Worm (Caenorhabditis elegans) whole organism, early embryonic: ENCODE measurements around the gene srgp-1.
A peak's percentile ranks its signal among the peaks of the same experiment; 100 is the strongest.

ENCODE experiments used
- B0310.2 ChIP-seq: sonication (generic microtip); optimal IDR thresholded peaks from 2 replicates; lab custom pipeline; 2016; ENCODE audit warnings: mild to moderate bottlenecking, missing genetic modification characterization, missing compliant biosample characterization
- F13C5.2 ChIP-seq: sonication (generic microtip); optimal IDR thresholded peaks from 2 replicates; lab custom pipeline; 2017; ENCODE audit warnings: mild to moderate bottlenecking, missing genetic modification characterization, inconsistent platforms, missing compliant biosample characterization
- aly-1 ChIP-seq: sonication (generic microtip); optimal IDR thresholded peaks from 2 replicates; lab custom pipeline; 2016; ENCODE audit warnings: missing genetic modification characterization, missing compliant biosample characterization
- ama-1 ChIP-seq: fragments of 150-350 bp; optimal IDR thresholded peaks from 2 replicates; lab custom pipeline; 2014
- ceh-13 ChIP-seq: fragments of 200-800 bp; sonication (Bioruptor generic); optimal IDR thresholded peaks from 2 replicates; lab custom pipeline; 2018; ENCODE audit warnings: mild to moderate bottlenecking, missing genetic modification characterization, missing compliant biosample characterization
- ceh-36 ChIP-seq: sonication (generic microtip); optimal IDR thresholded peaks from 2 replicates; lab custom pipeline; 2016; ENCODE audit warnings: missing genetic modification characterization, inconsistent platforms, missing compliant biosample characterization
- ets-7 ChIP-seq: sonication (generic microtip); optimal IDR thresholded peaks from 2 replicates; lab custom pipeline; 2016; ENCODE audit warnings: missing genotype, missing genetic modification characterization, missing compliant biosample characterization
- flt-1 ChIP-seq: fragments of 200-800 bp; sonication (Bioruptor generic); IDR thresholded peaks from 2 replicates; pipeline ENCODE4 v1.3.6; 2022; ENCODE audit warnings: missing genetic modification characterization, missing compliant biosample characterization
- hmbx-1 ChIP-seq: sonication (generic microtip); optimal IDR thresholded peaks from 2 replicates; lab custom pipeline; 2016; ENCODE audit warnings: mild to moderate bottlenecking, missing genetic modification characterization, missing compliant biosample characterization
- hmg-4 ChIP-seq: fragments of 200-800 bp; sonication (Bioruptor generic); optimal IDR thresholded peaks from 2 replicates; lab custom pipeline; 2018; ENCODE audit warnings: mild to moderate bottlenecking, missing genetic modification characterization, missing compliant biosample characterization
- hnd-1 ChIP-seq: sonication (generic microtip); optimal IDR thresholded peaks from 2 replicates; lab custom pipeline; 2016; ENCODE audit warnings: missing genetic modification characterization, missing compliant biosample characterization
- pes-1 ChIP-seq: fragments of 200-800 bp; sonication (Bioruptor generic); IDR thresholded peaks from 2 replicates; pipeline ENCODE4 v1.3.6; 2022; ENCODE audit warnings: missing genetic modification reagents, missing genetic modification characterization, missing compliant biosample characterization
- scrt-1 ChIP-seq: fragments of 200-800 bp; sonication (Bioruptor generic); IDR thresholded peaks from 2 replicates; pipeline ENCODE4 v1.3.6; 2022; ENCODE audit warnings: missing genetic modification characterization, missing compliant biosample characterization
- sea-1 ChIP-seq: fragments of 200-800 bp; sonication (Bioruptor generic); conservative IDR thresholded peaks from 2 replicates; pipeline ENCODE4 v1.3.6; 2022; ENCODE audit warnings: missing genetic modification characterization, missing compliant biosample characterization
- tbx-11 ChIP-seq: fragments of 200-800 bp; sonication (Bioruptor generic); IDR thresholded peaks from 2 replicates; pipeline ENCODE4 v1.3.6; 2022; ENCODE audit warnings: missing genetic modification characterization, missing compliant biosample characterization
- tbx-37 ChIP-seq: fragments of 200-800 bp; sonication (Bioruptor generic); conservative IDR thresholded peaks from 2 replicates; pipeline ENCODE4 v1.3.6; 2022; ENCODE audit warnings: missing genetic modification reagents, missing genetic modification characterization, missing compliant biosample characterization
- tra-4 ChIP-seq: sonication (generic microtip); optimal IDR thresholded peaks from 2 replicates; lab custom pipeline; 2017; ENCODE audit warnings: missing genetic modification characterization, missing compliant biosample characterization

The srgp-1 gene

ce11 chrIV:11570200-11570599 is at the start of gene srgp-1:
srgp-1 (plus strand) TSS chrIV:11570500.
- no peak for TF ChIP-seq ceh-13 (GFP tag; lab: Kevin White, UChicago)
- TF ChIP-seq pes-1 (GFP tag; lab: Robert Waterston, UW) = no peak
- TF ChIP-seq hmg-4 = no peak
- no peak for TF ChIP-seq ceh-36
- no peak for TF ChIP-seq hmbx-1
- no peak for TF ChIP-seq scrt-1

ce11 chrIV:11520960-11521359 is 49.3 kb upstream of the srgp-1 start, which contains the start of the genes M04B2.4 and gfl-1:
M04B2.4 (minus strand) TSS chrIV:11521031.
gfl-1 (plus strand) TSS chrIV:11521290.
- no peak for TF ChIP-seq ama-1 (lab: Kevin White, UChicago)
- no peak for TF ChIP-seq aly-1 (tag; lab: Kevin White, UChicago)
- no peak for TF ChIP-seq hnd-1
- TF ChIP-seq flt-1 = no peak
- no peak for TF ChIP-seq scrt-1
- TF ChIP-seq F13C5.2 (tag; lab: Kevin White, UChicago) = no peak
- TF ChIP-seq B0310.2 (tag; lab: Kevin White, UChicago) = no peak
- TF ChIP-seq tra-4 (tag; lab: Kevin White, UChicago) = no peak
- TF ChIP-seq sea-1 = no peak
- no peak for TF ChIP-seq hmg-4
- no peak for TF ChIP-seq ceh-13 (GFP tag; lab: Kevin White, UChicago)
- TF ChIP-seq pes-1 (GFP tag; lab: Robert Waterston, UW) = no peak
- TF ChIP-seq hmbx-1 = no peak
- TF ChIP-seq tbx-37 (GFP tag; lab: Robert Waterston, UW) = no peak
- TF ChIP-seq tbx-11 (GFP tag; lab: Robert Waterston, UW) = no peak
- no peak for TF ChIP-seq ets-7 (tag; lab: Kevin White, UChicago)
- TF ChIP-seq ceh-36 = no peak

- TF ChIP-seq ama-1 (lab: Kevin White, UChicago) (peak; percentile 12), scrt-1 (no peak), hnd-1 (no peak), hmbx-1 (no peak)
Observed at ce11 chrIV:11522225-11522952, 47.9 kb upstream of the srgp-1 start.

- TF ChIP-seq aly-1 (tag; lab: Kevin White, UChicago) (no peak), ama-1 (lab: Kevin White, UChicago) (no peak), F13C5.2 (tag; lab: Kevin White, UChicago) (no peak), B0310.2 (tag; lab: Kevin White, UChicago) (no peak), hnd-1 (no peak)
Observed at ce11 chrIV:11523685-11524084, 46.6 kb upstream of the srgp-1 start.

- TF ChIP-seq ceh-13 (GFP tag; lab: Kevin White, UChicago) (no peak), sea-1 (no peak; the same call in 1 of the 2 replicates), ets-7 (tag; lab: Kevin White, UChicago) (no peak), tra-4 (tag; lab: Kevin White, UChicago) (no peak), pes-1 (GFP tag; lab: Robert Waterston, UW) (peak; percentile 58)
Observed at ce11 chrIV:11524241-11524692, 46.0 kb upstream of the srgp-1 start, which contains the start of gene mep-1. mep-1 (plus strand) TSS chrIV:11524642.

ce11 chrIV:11526189-11526588 is 44.1 kb upstream of the srgp-1 start:
- TF ChIP-seq tbx-37 (GFP tag; lab: Robert Waterston, UW) (no peak), tbx-11 (GFP tag; lab: Robert Waterston, UW) (no peak), aly-1 (tag; lab: Kevin White, UChicago) (no peak), ets-7 (tag; lab: Kevin White, UChicago) (no peak), flt-1 (no peak), hnd-1 (no peak), ceh-13 (GFP tag; lab: Kevin White, UChicago) (no peak), scrt-1 (no peak), tra-4 (tag; lab: Kevin White, UChicago) (no peak), ama-1 (lab: Kevin White, UChicago) (no peak), ceh-36 (no peak), sea-1 (no peak), hmbx-1 (no peak), F13C5.2 (tag; lab: Kevin White, UChicago) (no peak), hmg-4 (no peak), B0310.2 (tag; lab: Kevin White, UChicago) (no peak), pes-1 (GFP tag; lab: Robert Waterston, UW) (no peak)

ce11 chrIV:11527752-11528151 is 42.5 kb upstream of the srgp-1 start, which contains the start of gene M04B2.2:
M04B2.2 (plus strand) TSS chrIV:11528052.
- TF ChIP-seq hmbx-1 = no peak
- no peak for TF ChIP-seq ceh-13 (GFP tag; lab: Kevin White, UChicago)
- TF ChIP-seq hnd-1 = no peak
- no peak for TF ChIP-seq pes-1 (GFP tag; lab: Robert Waterston, UW)
- no peak for TF ChIP-seq B0310.2 (tag; lab: Kevin White, UChicago)
- TF ChIP-seq aly-1 (tag; lab: Kevin White, UChicago) = no peak
- no peak for TF ChIP-seq ets-7 (tag; lab: Kevin White, UChicago)
- no peak for TF ChIP-seq ceh-36

ce11 chrIV:11548671-11549070 is 21.6 kb upstream of the srgp-1 start, which contains the start of gene M04B2.7:
M04B2.7 (minus strand) TSS chrIV:11548771.
- TF ChIP-seq tbx-37 (GFP tag; lab: Robert Waterston, UW) = no peak
- TF ChIP-seq F13C5.2 (tag; lab: Kevin White, UChicago) = no peak
- no peak for TF ChIP-seq B0310.2 (tag; lab: Kevin White, UChicago)
